Worm (Caenorhabditis elegans) whole organism, L1 larva: ENCODE measurements around the gene F11D5.1.

Experiments
- ama-1 ChIP-seq: fragments of 150-350 bp; optimal IDR thresholded peaks from 2 replicates; lab custom pipeline; 2014
- ceh-82 ChIP-seq, 3 experiments: fragments of 150-350 bp in 1 of 3; sonication (generic microtip) in 2 of 3; optimal IDR thresholded peaks; 2 replicates each; lab custom pipeline; 2014 to 2017; ENCODE audit warnings: missing biosample characterization in 3 of 3, missing genetic modification characterization in 3 of 3
- dpl-1 ChIP-seq, 3 experiments: fragments of 150-350 bp in 2 of 3; sonication (generic microtip) in 1 of 3; optimal IDR thresholded peaks; 2 replicates each; lab custom pipeline; 2014 to 2017; ENCODE audit warnings: missing biosample characterization in 3 of 3, missing genetic modification characterization in 3 of 3, missing genetic modification reagents in 3 of 3
- dsc-1 ChIP-seq: sonication (generic microtip); optimal IDR thresholded peaks from 2 replicates; lab custom pipeline; 2016; ENCODE audit warnings: mild to moderate bottlenecking, missing genetic modification characterization, missing compliant biosample characterization
- hpl-2 ChIP-seq: fragments of 150-350 bp; optimal IDR thresholded peaks from 2 replicates; lab custom pipeline; 2014; ENCODE audit warnings: missing biosample characterization, missing genetic modification reagents, missing genetic modification characterization
- nhr-11 ChIP-seq: fragments of 150-350 bp; optimal IDR thresholded peaks from 2 replicates; lab custom pipeline; 2014; ENCODE audit warnings: missing biosample characterization, missing genetic modification characterization
- snpc-4 ChIP-seq: fragments of 150-350 bp; optimal IDR thresholded peaks from 2 replicates; lab custom pipeline; 2014; ENCODE audit warnings: missing biosample characterization, missing genetic modification characterization
- unc-62 ChIP-seq: fragments of 150-350 bp; optimal IDR thresholded peaks from 2 replicates; lab custom pipeline; 2014; ENCODE audit warnings: missing biosample characterization, missing genetic modification reagents, missing genetic modification characterization

DNA sequence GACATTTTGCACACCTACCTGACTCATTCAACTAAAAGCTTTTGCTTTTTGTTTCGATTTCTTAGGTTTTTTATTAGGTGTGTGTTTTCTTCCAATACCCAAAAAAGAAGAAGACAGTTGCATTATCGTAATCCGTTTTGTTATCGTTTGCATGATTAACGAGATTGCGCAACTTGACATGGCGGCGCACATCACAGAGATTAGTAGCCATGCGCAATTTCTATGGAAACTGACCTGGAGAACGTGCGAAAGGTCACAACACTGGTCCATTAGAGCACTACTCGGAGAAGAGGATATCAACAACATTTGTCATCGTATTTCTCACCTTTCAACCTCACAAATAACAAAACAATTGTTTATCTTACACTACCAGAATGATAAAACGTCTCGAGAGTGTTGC, 16.1 kb upstream of the F11D5.1 start:
- no peak for TF ChIP-seq dpl-1 (GFP tag; optimal IDR thresholded peaks at IDR 0.05; lab: Kevin White, UChicago)
- TF ChIP-seq hpl-2 (GFP tag; lab: Kevin White, UChicago), result no peak
- TF ChIP-seq ama-1 (lab: Kevin White, UChicago), result no peak
- no peak for TF ChIP-seq dsc-1
- no peak for TF ChIP-seq nhr-11 (tag; lab: Kevin White, UChicago)
- no peak for TF ChIP-seq snpc-4 (tag; lab: Kevin White, UChicago)
- TF ChIP-seq unc-62 (GFP tag; lab: Kevin White, UChicago), result no peak
- TF ChIP-seq ceh-82 (tag; optimal IDR thresholded peaks at IDR 0.05; lab: Kevin White, UChicago), result no peak
